Fruit fly (Drosophila melanogaster) whole organism, embryonic: Measurements from ENCODE around the gene CG7367.

ENCODE experiments used
- Blimp-1 ChIP-seq: fragments of 200-800 bp; sonication (Bioruptor generic); optimal IDR thresholded peaks from 3 replicates; lab custom pipeline; 2018; ENCODE audit warnings: missing biosample characterization, missing genetic modification characterization, mild to moderate bottlenecking, moderate library complexity, missing genetic modification reagents
- CG10979 ChIP-seq: fragments of 200-800 bp; sonication (Bioruptor generic); optimal IDR thresholded peaks from 2 replicates; lab custom pipeline; 2018; ENCODE audit warnings: missing biosample characterization, mild to moderate bottlenecking, missing genetic modification characterization, moderate library complexity
- CG1233 ChIP-seq: fragments of 200-800 bp; sonication (Bioruptor generic); optimal IDR thresholded peaks from 4 replicates; lab custom pipeline; 2018; ENCODE audit warnings: missing biosample characterization, mild to moderate bottlenecking, missing genetic modification characterization
- CG13775 ChIP-seq: fragments of 200-800 bp; sonication (Bioruptor generic); optimal IDR thresholded peaks from 3 replicates; lab custom pipeline; 2017; ENCODE audit warnings: missing biosample characterization, mild to moderate bottlenecking, missing genetic modification characterization
- CG13894 ChIP-seq: fragments of 200-800 bp; sonication (Bioruptor generic); optimal IDR thresholded peaks from 3 replicates; lab custom pipeline; 2018; ENCODE audit warnings: missing biosample characterization, mild to moderate bottlenecking, missing genetic modification characterization, moderate library complexity
- CG15073 ChIP-seq: fragments of 200-800 bp; sonication (Bioruptor generic); optimal IDR thresholded peaks from 2 replicates; lab custom pipeline; 2016; ENCODE audit warnings: missing biosample characterization, missing genetic modification characterization
- CG1647 ChIP-seq: fragments of 200-800 bp; sonication (Bioruptor generic); optimal IDR thresholded peaks from 3 replicates; lab custom pipeline; 2016; ENCODE audit warnings: missing biosample characterization, missing genetic modification characterization
- CG16863 ChIP-seq: fragments of 200-800 bp; sonication (Bioruptor generic); optimal IDR thresholded peaks from 3 replicates; lab custom pipeline; 2016; ENCODE audit warnings: missing biosample characterization, missing genetic modification characterization
- CG18764 ChIP-seq: fragments of 200-800 bp; sonication (Bioruptor generic); optimal IDR thresholded peaks from 3 replicates; lab custom pipeline; 2016; ENCODE audit warnings: missing biosample characterization, missing genetic modification characterization
- CG2116 ChIP-seq: fragments of 200-800 bp; sonication (Bioruptor generic); optimal IDR thresholded peaks from 3 replicates; lab custom pipeline; 2018; ENCODE audit warnings: missing biosample characterization, mild to moderate bottlenecking, missing genetic modification characterization
- CG30431 ChIP-seq: fragments of 200-800 bp; sonication (Bioruptor generic); optimal IDR thresholded peaks from 2 replicates; lab custom pipeline; 2017; ENCODE audit warnings: missing biosample characterization, missing genetic modification characterization
- CG3163 ChIP-seq: fragments of 200-800 bp; sonication (Bioruptor generic); optimal IDR thresholded peaks from 3 replicates; lab custom pipeline; 2016; ENCODE audit warnings: missing biosample characterization, missing genetic modification characterization
- CG42726 ChIP-seq: fragments of 200-800 bp; sonication (Bioruptor generic); IDR thresholded peaks from 2 replicates; pipeline ENCODE4 v1.3.6; 2022; ENCODE audit warnings: missing biosample characterization, missing genetic modification characterization; ENCODE audit not compliant: partially characterized antibody
- CG6791 ChIP-seq: fragments of 200-800 bp; sonication (Bioruptor generic); IDR thresholded peaks from 3 replicates; pipeline ENCODE4 v1.3.6; 2022; ENCODE audit warnings: missing biosample characterization, missing genetic modification characterization; ENCODE audit not compliant: partially characterized antibody
- CG7357 ChIP-seq: fragments of 200-800 bp; sonication (Bioruptor generic); IDR thresholded peaks from 3 replicates; pipeline ENCODE4 v1.3.6; 2022; ENCODE audit warnings: missing biosample characterization, missing genetic modification characterization
- CG7839 ChIP-seq: fragments of 200-800 bp; sonication (Bioruptor generic); optimal IDR thresholded peaks from 3 replicates; lab custom pipeline; 2018; ENCODE audit warnings: missing biosample characterization, mild to moderate bottlenecking, missing genetic modification characterization, moderate library complexity
- CG8089 ChIP-seq: fragments of 200-800 bp; sonication (Bioruptor generic); optimal IDR thresholded peaks from 3 replicates; lab custom pipeline; 2016; ENCODE audit warnings: missing biosample characterization, missing genetic modification characterization
- CG8290 ChIP-seq, 3 experiments: fragments of 200-800 bp; sonication (Bioruptor generic); optimal IDR thresholded peaks; 2 replicates each; lab custom pipeline; 2016 to 2019; ENCODE audit warnings: missing biosample characterization in 3 of 3, missing genetic modification characterization in 3 of 3, mild to moderate bottlenecking in 2 of 3, moderate library complexity in 1 of 3
- CG9932 ChIP-seq: fragments of 200-800 bp; sonication (Bioruptor generic); IDR thresholded peaks from 2 replicates; pipeline ENCODE4 v1.3.6; 2022; ENCODE audit warnings: missing biosample characterization, missing genetic modification characterization
- E2f2 ChIP-seq: fragments of 200-800 bp; sonication (Bioruptor generic); IDR thresholded peaks from 2 replicates; pipeline ENCODE4 v1.3.6; 2022; ENCODE audit warnings: missing biosample characterization, missing genetic modification characterization
- Elba2 ChIP-seq: fragments of 200-800 bp; sonication (Bioruptor generic); optimal IDR thresholded peaks from 3 replicates; lab custom pipeline; 2016; ENCODE audit warnings: missing biosample characterization, missing genetic modification characterization
- Fer1 ChIP-seq: fragments of 200-800 bp; sonication (Bioruptor generic); optimal IDR thresholded peaks from 2 replicates; lab custom pipeline; 2017; ENCODE audit warnings: missing biosample characterization, mild to moderate bottlenecking, missing genetic modification characterization
- H2.0 ChIP-seq: fragments of 200-800 bp; sonication (Bioruptor generic); IDR thresholded peaks from 2 replicates; pipeline ENCODE4 v1.3.6; 2022; ENCODE audit warnings: missing biosample characterization, missing genetic modification characterization
- Kr ChIP-seq: fragments of 200-800 bp; sonication (Bioruptor generic); optimal IDR thresholded peaks from 2 replicates; lab custom pipeline; 2017; ENCODE audit warnings: missing biosample characterization, mild to moderate bottlenecking, missing genetic modification characterization
- Med ChIP-seq: fragments of 200-800 bp; sonication (Bioruptor generic); peaks from one replicate; lab custom pipeline; 2016; ENCODE audit warnings: missing biosample characterization, missing genetic modification characterization, mild to moderate bottlenecking, inconsistent platforms, moderate library complexity
- Neu2 ChIP-seq: fragments of 200-800 bp; sonication (Bioruptor generic); optimal IDR thresholded peaks from 3 replicates; lab custom pipeline; 2016; ENCODE audit warnings: missing biosample characterization, missing genetic modification characterization, borderline replicate concordance
- Nf-YB ChIP-seq: fragments of 200-800 bp; sonication (Bioruptor generic); optimal IDR thresholded peaks from 3 replicates; lab custom pipeline; 2019; ENCODE audit warnings: missing biosample characterization, mild to moderate bottlenecking, missing genetic modification characterization, moderate library complexity
- Opbp ChIP-seq: fragments of 200-800 bp; sonication (Bioruptor generic); IDR thresholded peaks from 3 replicates; pipeline ENCODE4 v1.3.6; 2022; ENCODE audit warnings: missing biosample characterization, missing genetic modification characterization; ENCODE audit not compliant: partially characterized antibody
- Optix ChIP-seq: fragments of 200-800 bp; sonication (Bioruptor generic); IDR thresholded peaks from 3 replicates; pipeline ENCODE4 v1.3.6; 2022; ENCODE audit warnings: missing biosample characterization, missing genetic modification characterization
- TFAM ChIP-seq: fragments of 200-800 bp; sonication (Bioruptor generic); optimal IDR thresholded peaks from 2 replicates; lab custom pipeline; 2017; ENCODE audit warnings: missing biosample characterization, missing genetic modification characterization, inconsistent platforms
- bsh ChIP-seq, 2 experiments: fragments of 200-800 bp; sonication (Bioruptor generic); optimal IDR thresholded peaks; 2 replicates each; lab custom pipeline; 2017 to 2018; ENCODE audit warnings: mild to moderate bottlenecking in 2 of 2, missing biosample characterization in 2 of 2, missing genetic modification characterization in 2 of 2, moderate library complexity in 1 of 2
- cato ChIP-seq: fragments of 200-800 bp; sonication (Bioruptor generic); optimal IDR thresholded peaks from 2 replicates; lab custom pipeline; 2016; ENCODE audit warnings: missing biosample characterization, missing genetic modification characterization, borderline replicate concordance
- crp ChIP-seq, 2 experiments: fragments of 200-800 bp; sonication (Bioruptor generic); optimal IDR thresholded peaks; 2 replicates in 1 of 2; 3 replicates in 1 of 2; lab custom pipeline; 2017; ENCODE audit warnings: missing biosample characterization in 2 of 2, missing genetic modification characterization in 2 of 2, mild to moderate bottlenecking in 1 of 2, moderate library complexity in 1 of 2
- grn ChIP-seq: fragments of 200-800 bp; sonication (Bioruptor generic); optimal IDR thresholded peaks from 3 replicates; lab custom pipeline; 2017; ENCODE audit warnings: missing biosample characterization, missing genetic modification characterization
- gt ChIP-seq: fragments of 200-800 bp; sonication (Bioruptor generic); IDR thresholded peaks from 2 replicates; pipeline ENCODE4 v1.3.6; 2022; ENCODE audit warnings: missing biosample characterization, missing genetic modification characterization
- hb ChIP-seq: fragments of 200-800 bp; sonication (Bioruptor generic); IDR thresholded peaks from 3 replicates; pipeline ENCODE4 v1.3.6; 2022; ENCODE audit warnings: missing biosample characterization, missing genetic modification characterization; ENCODE audit not compliant: partially characterized antibody
- jing ChIP-seq: fragments of 200-800 bp; sonication (Bioruptor generic); optimal IDR thresholded peaks from 2 replicates; lab custom pipeline; 2018; ENCODE audit warnings: missing biosample characterization, mild to moderate bottlenecking, missing genetic modification characterization
- knrl ChIP-seq: fragments of 200-800 bp; sonication (Bioruptor generic); IDR thresholded peaks from 3 replicates; pipeline ENCODE4 v1.3.6; 2022; ENCODE audit warnings: missing biosample characterization, missing genetic modification characterization; ENCODE audit not compliant: partially characterized antibody
- lilli ChIP-seq: fragments of 200-800 bp; sonication (Bioruptor generic); optimal IDR thresholded peaks from 3 replicates; lab custom pipeline; 2016; ENCODE audit warnings: missing biosample characterization, missing genetic modification characterization
- odd ChIP-seq: fragments of 200-800 bp; sonication (Bioruptor generic); optimal IDR thresholded peaks from 2 replicates; lab custom pipeline; 2017; ENCODE audit warnings: missing biosample characterization, mild to moderate bottlenecking, missing genetic modification characterization
- pan ChIP-seq, 4 experiments: fragments of >200 bp in 3 of 4; fragments of 200-800 bp in 1 of 4; sonication (Bioruptor generic) in 1 of 4; optimal IDR thresholded peaks in 3 of 4; IDR thresholded peaks in 1 of 4; 2 replicates each; pipeline versions ENCODE4 v1.3.6 to Lab custom; 2017 to 2022; ENCODE audit warnings: missing biosample characterization in 2 of 4, missing genetic modification characterization in 2 of 4, mixed read lengths in 1 of 4
- pb ChIP-seq: fragments of 200-800 bp; sonication (Bioruptor generic); optimal IDR thresholded peaks from 3 replicates; lab custom pipeline; 2016; ENCODE audit warnings: missing biosample characterization, missing genetic modification characterization
- sna ChIP-seq: fragments of 200-800 bp; sonication (Bioruptor generic); IDR thresholded peaks from 2 replicates; pipeline ENCODE4 v1.3.6; 2022; ENCODE audit warnings: missing biosample characterization, missing genetic modification characterization; ENCODE audit not compliant: partially characterized antibody
- tna ChIP-seq: fragments of 200-800 bp; sonication (Bioruptor generic); IDR thresholded peaks from 2 replicates; pipeline ENCODE4 v1.3.6; 2022; ENCODE audit warnings: missing biosample characterization, missing genetic modification characterization; ENCODE audit not compliant: partially characterized antibody
- toy ChIP-seq: fragments of 200-800 bp; sonication (Bioruptor generic); IDR thresholded peaks from 2 replicates; pipeline ENCODE4 v1.3.6; 2022; ENCODE audit warnings: missing biosample characterization, missing genetic modification characterization
- tx ChIP-seq: fragments of 200-800 bp; sonication (Bioruptor generic); optimal IDR thresholded peaks from 2 replicates; lab custom pipeline; 2016; ENCODE audit warnings: missing biosample characterization, missing genetic modification characterization
- vfl ChIP-seq: fragments of 200-800 bp; sonication (Bioruptor generic); optimal IDR thresholded peaks from 2 replicates; lab custom pipeline; 2016; ENCODE audit warnings: missing biosample characterization, missing genetic modification characterization

CG7367 gene

DNA sequence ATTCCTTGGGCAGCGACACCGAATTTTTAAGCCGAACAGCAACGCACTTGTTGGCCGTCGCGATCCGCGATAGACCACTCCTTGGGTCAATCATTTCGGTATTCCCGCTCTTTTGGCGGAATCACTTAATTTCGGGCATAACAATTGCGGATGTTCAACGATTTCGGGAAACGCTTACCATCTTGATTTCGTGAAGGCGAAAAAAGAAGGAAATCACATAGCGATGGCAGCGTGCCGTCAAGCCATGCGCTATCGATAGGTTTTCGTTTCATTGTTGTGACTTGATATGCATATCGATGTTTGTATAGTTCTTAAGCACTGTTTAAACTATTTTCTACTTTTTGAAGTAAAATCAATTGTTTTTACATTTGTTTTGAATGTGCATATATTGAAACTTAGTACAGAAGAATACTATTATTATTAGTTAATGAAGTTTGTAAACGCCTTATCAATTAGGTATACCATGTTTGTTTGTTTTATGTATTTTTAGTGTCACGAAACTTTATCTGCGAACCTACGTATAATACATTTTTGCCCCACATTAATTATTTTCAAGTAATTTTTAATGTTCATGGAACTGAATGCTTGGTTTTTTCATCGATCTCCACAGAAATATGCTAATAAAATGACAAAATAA is 3.2 kb upstream of the CG7367 start, which contains the start of gene RpL36A (continued):
- TF ChIP-seq Neu2 (GFP tag; lab: Kevin White, UChicago) (no peak), odd (GFP tag; lab: Kevin White, UChicago) (no peak), pb (GFP tag; lab: Kevin White, UChicago) (peak; percentile 34), Optix (0 out of 3 replicates have a peak, but pooled peaks have one; percentile 40), CG8089 (GFP tag; lab: Kevin White, UChicago) (peak; percentile 44), TFAM (GFP tag; lab: Kevin White, UChicago) (no peak), bsh (GFP tag; optimal IDR thresholded peaks at IDR 0.05; lab: Kevin White, UChicago) (peak; percentile 29 to 55), CG15073 (no peak), knrl (GFP tag; lab: Robert Waterston, UW) (peak; percentile 94), CG7839 (no peak), CG6791 (GFP tag; lab: Robert Waterston, UW) (peak; percentile 96), grn (GFP tag; lab: Kevin White, UChicago) (no peak), sna (GFP tag; lab: Robert Waterston, UW) (0 out of 2 replicates have a peak, but pooled peaks have one; percentile 22), CG3163 (GFP tag; lab: Kevin White, UChicago) (peak; percentile 34), CG13894 (tag; lab: Kevin White, UChicago) (no peak), tx (no peak), CG7357 (GFP tag; lab: Robert Waterston, UW) (0 out of 3 replicates have a peak, but pooled peaks have one; percentile 42), CG8290 (GFP tag; optimal IDR thresholded peaks at IDR 0.05; lab: Kevin White, UChicago) (no peak), CG8290 (tag; optimal IDR thresholded peaks at IDR 0.05; lab: Kevin White, UChicago) (no peak), toy (GFP tag; lab: Robert Waterston, UW) (no peak), Opbp (GFP tag; lab: Robert Waterston, UW) (peak; percentile 94), Blimp-1 (GFP tag; lab: Kevin White, UChicago) (no peak), CG1647 (GFP tag; lab: Kevin White, UChicago) (no peak), Elba2 (GFP tag; lab: Kevin White, UChicago) (no peak), crp (GFP tag; optimal IDR thresholded peaks at IDR 0.05; lab: Kevin White, UChicago) (no peak), tna (GFP tag; lab: Robert Waterston, UW) (peak; percentile 76), CG30431 (GFP tag; lab: Kevin White, UChicago) (no peak), Kr (GFP tag; lab: Kevin White, UChicago) (no peak), jing (GFP tag; lab: Kevin White, UChicago) (no peak), cato (GFP tag; lab: Kevin White, UChicago) (no peak), CG9932 (peak; percentile 75), Nf-YB (GFP tag; lab: Kevin White, UChicago) (peak; percentile 25), CG18764 (no peak), CG2116 (GFP tag; lab: Kevin White, UChicago) (peak; percentile 85), gt (GFP tag; lab: Robert Waterston, UW) (no peak), CG10979 (tag; lab: Kevin White, UChicago) (no peak), E2f2 (GFP tag; lab: Robert Waterston, UW) (peak; percentile 50), Fer1 (GFP tag; lab: Kevin White, UChicago) (peak; percentile 76), hb (GFP tag; lab: Robert Waterston, UW) (peak; percentile 84), H2.0 (no peak; the same call in 1 of the 2 replicates), CG16863 (GFP tag; lab: Kevin White, UChicago) (no peak), CG13775 (GFP tag; lab: Kevin White, UChicago) (peak; percentile 64), CG1233 (peak; percentile 4), CG42726 (peak; percentile 97), pan (optimal IDR thresholded peaks at IDR 0.05; lab: Kevin White, UChicago) (no peak), pan (GFP tag; optimal IDR thresholded peaks at IDR 0.05 in 1 of 2, IDR thresholded peaks at IDR 0.05 in 1 of 2) (peak in 1 of 2 experiments; percentile 56), Med (GFP tag; lab: Kevin White, UChicago) (peak; percentile 94), vfl (GFP tag; lab: Kevin White, UChicago) (no peak), lilli (GFP tag; lab: Kevin White, UChicago) (peak; percentile 56)
